Fruit fly (Drosophila melanogaster): Measurements from ENCODE around the gene ppk10.

The ppk10 gene

dm6 chr2L:10468388-10468787 is 16.2 kb upstream of the ppk10 start (continued):
- no peak for TF ChIP-seq CG10462 (GFP tag; optimal IDR thresholded peaks at IDR 0.05)
- peak; percentile 16 for TF ChIP-seq trem (tag; optimal IDR thresholded peaks at IDR 0.05)
- no peak for TF ChIP-seq nerfin-2 (GFP tag; IDR thresholded peaks at IDR 0.05; ENCODE audit: partially characterized antibody)
- peak; percentile 34 for TF ChIP-seq CG17568 (GFP tag; optimal IDR thresholded peaks at IDR 0.05)
- TF ChIP-seq prd (optimal IDR thresholded peaks at IDR 0.05), result no peak
- TF ChIP-seq prd (GFP tag; IDR thresholded peaks at IDR 0.05), result peak; percentile 63; the same call in 2 of the 3 replicates
- no peak for TF ChIP-seq CG1792 (GFP tag; optimal IDR thresholded peaks at IDR 0.05)
- peak; percentile 35; the same call in 2 of the 3 replicates for TF ChIP-seq B-H1 (GFP tag; IDR thresholded peaks at IDR 0.05)
- TF ChIP-seq fd64A (GFP tag; optimal IDR thresholded peaks at IDR 0.05), result no peak
- TF ChIP-seq gcm (GFP tag; optimal IDR thresholded peaks at IDR 0.05), result peak; percentile 2
- TF ChIP-seq gem (tag; optimal IDR thresholded peaks at IDR 0.05), result peak; percentile 69
- TF ChIP-seq CG7987 (GFP tag; optimal IDR thresholded peaks at IDR 0.05), result no peak
- TF ChIP-seq Taf1 (GFP tag; IDR thresholded peaks at IDR 0.05), result peak; percentile 61
- TF ChIP-seq bab2 (GFP tag; optimal IDR thresholded peaks at IDR 0.05), result peak; percentile 26
- TF ChIP-seq CG17802 (tag; optimal IDR thresholded peaks at IDR 0.05), result peak; percentile 38
- TF ChIP-seq CG9437 (GFP tag; optimal IDR thresholded peaks at IDR 0.05), result no peak
- no peak for TF ChIP-seq z (GFP tag; IDR thresholded peaks at IDR 0.05)
- TF ChIP-seq Oli (tag; optimal IDR thresholded peaks at IDR 0.05), result peak; percentile 54
- TF ChIP-seq CG43689 (GFP tag; IDR thresholded peaks at IDR 0.05), result peak; percentile 32; the same call in 1 of the 2 replicates
- TF ChIP-seq CG8388 (GFP tag; optimal IDR thresholded peaks at IDR 0.05), result peak; percentile 25
- no peak for TF ChIP-seq Atf3 (GFP tag; optimal IDR thresholded peaks at IDR 0.05)
- TF ChIP-seq dm (GFP tag; optimal IDR thresholded peaks at IDR 0.05), result no peak
- no peak for TF ChIP-seq luna (GFP tag; optimal IDR thresholded peaks at IDR 0.05)
- peak; percentile 64 for TF ChIP-seq CG31441 (GFP tag; IDR thresholded peaks at IDR 0.05)
- TF ChIP-seq hth (optimal IDR thresholded peaks at IDR 0.05), result no peak
- peak; percentile 55; the same call in 1 of the 2 replicates for TF ChIP-seq CG11247 (GFP tag; IDR thresholded peaks at IDR 0.05)
- TF ChIP-seq br (optimal IDR thresholded peaks at IDR 0.05), result no peak
- TF ChIP-seq MBD-R2 (GFP tag; IDR thresholded peaks at IDR 0.05), result no peak
- no peak for TF ChIP-seq CG13123 (GFP tag; optimal IDR thresholded peaks at IDR 0.05)
- peak; percentile 61 for TF ChIP-seq grau (tag; optimal IDR thresholded peaks at IDR 0.05)
- no peak for TF ChIP-seq unc-4 (GFP tag; IDR thresholded peaks at IDR 0.05; ENCODE audit: partially characterized antibody)
- no peak for TF ChIP-seq CG42726 (GFP tag; IDR thresholded peaks at IDR 0.05; ENCODE audit: partially characterized antibody)
- TF ChIP-seq CG7372 (GFP tag; IDR thresholded peaks at IDR 0.05), result peak; percentile 62; the same call in 1 of the 2 replicates
- TF ChIP-seq CG11085 (GFP tag; IDR thresholded peaks at IDR 0.05), result no peak; the same call in 1 of the 2 replicates
- TF ChIP-seq sr (GFP tag; IDR thresholded peaks at IDR 0.05), result peak; percentile 83
- TF ChIP-seq B-H2 (GFP tag; optimal IDR thresholded peaks at IDR 0.05), result peak; percentile 27
- no peak for TF ChIP-seq MESR4 (GFP tag; optimal IDR thresholded peaks at IDR 0.05)
- no peak for TF ChIP-seq crp (GFP tag; optimal IDR thresholded peaks at IDR 0.05)
- no peak for TF ChIP-seq CG8478 (optimal IDR thresholded peaks at IDR 0.05)
- peak; percentile 51; the same call in 1 of the 3 replicates for TF ChIP-seq so (GFP tag; IDR thresholded peaks at IDR 0.05)
- no peak for TF ChIP-seq crc (GFP tag; optimal IDR thresholded peaks at IDR 0.05)
- peak; percentile 79 for TF ChIP-seq lab (GFP tag; optimal IDR thresholded peaks at IDR 0.05)
- TF ChIP-seq CG33557 (GFP tag; optimal IDR thresholded peaks at IDR 0.05), result no peak
- no peak for TF ChIP-seq crol (GFP tag; IDR thresholded peaks at IDR 0.05)
- TF ChIP-seq CG17612 (GFP tag; IDR thresholded peaks at IDR 0.05), result peak; percentile 43; the same call in 1 of the 2 replicates
- TF ChIP-seq CG15479 (GFP tag; optimal IDR thresholded peaks at IDR 0.05), result no peak
- TF ChIP-seq PHDP (tag; optimal IDR thresholded peaks at IDR 0.05), result peak; percentile 59
- TF ChIP-seq zf30C (GFP tag; optimal IDR thresholded peaks at IDR 0.05), result peak; percentile 57
- TF ChIP-seq pfk (GFP tag; optimal IDR thresholded peaks at IDR 0.05), result no peak
- TF ChIP-seq Oaz (GFP tag; IDR thresholded peaks at IDR 0.05), result no peak
- TF ChIP-seq CG11093 (GFP tag; IDR thresholded peaks at IDR 0.05), result no peak
- no peak for TF ChIP-seq repo (GFP tag; optimal IDR thresholded peaks at IDR 0.05)

Data from whole organism, embryonic.